Fruit fly (Drosophila melanogaster) Kc167 (cell line): ENCODE data around the gene CG11438.

Source experiments
- Myc ChIP-seq: fragments of >200 bp; optimal IDR thresholded peaks from 2 replicates; lab custom pipeline; 2017; ENCODE audit warnings: missing external identifiers
- Sin3A ChIP-seq: fragments of >200 bp; optimal IDR thresholded peaks from 2 replicates; lab custom pipeline; 2018; ENCODE audit warnings: missing external identifiers
- h ChIP-seq: fragments of >200 bp; optimal IDR thresholded peaks from 3 replicates; lab custom pipeline; 2018; ENCODE audit warnings: missing external identifiers
- insv ChIP-seq: fragments of >200 bp; optimal IDR thresholded peaks from 3 replicates; lab custom pipeline; 2018; ENCODE audit warnings: missing external identifiers
- psq ChIP-seq: fragments of >200 bp; optimal IDR thresholded peaks from 2 replicates; lab custom pipeline; 2017; ENCODE audit warnings: missing external identifiers
- ttk ChIP-seq: sonication (Bioruptor generic); optimal IDR thresholded peaks from 2 replicates; lab custom pipeline; 2017; ENCODE audit warnings: missing external identifiers

CG11438 gene

DNA sequence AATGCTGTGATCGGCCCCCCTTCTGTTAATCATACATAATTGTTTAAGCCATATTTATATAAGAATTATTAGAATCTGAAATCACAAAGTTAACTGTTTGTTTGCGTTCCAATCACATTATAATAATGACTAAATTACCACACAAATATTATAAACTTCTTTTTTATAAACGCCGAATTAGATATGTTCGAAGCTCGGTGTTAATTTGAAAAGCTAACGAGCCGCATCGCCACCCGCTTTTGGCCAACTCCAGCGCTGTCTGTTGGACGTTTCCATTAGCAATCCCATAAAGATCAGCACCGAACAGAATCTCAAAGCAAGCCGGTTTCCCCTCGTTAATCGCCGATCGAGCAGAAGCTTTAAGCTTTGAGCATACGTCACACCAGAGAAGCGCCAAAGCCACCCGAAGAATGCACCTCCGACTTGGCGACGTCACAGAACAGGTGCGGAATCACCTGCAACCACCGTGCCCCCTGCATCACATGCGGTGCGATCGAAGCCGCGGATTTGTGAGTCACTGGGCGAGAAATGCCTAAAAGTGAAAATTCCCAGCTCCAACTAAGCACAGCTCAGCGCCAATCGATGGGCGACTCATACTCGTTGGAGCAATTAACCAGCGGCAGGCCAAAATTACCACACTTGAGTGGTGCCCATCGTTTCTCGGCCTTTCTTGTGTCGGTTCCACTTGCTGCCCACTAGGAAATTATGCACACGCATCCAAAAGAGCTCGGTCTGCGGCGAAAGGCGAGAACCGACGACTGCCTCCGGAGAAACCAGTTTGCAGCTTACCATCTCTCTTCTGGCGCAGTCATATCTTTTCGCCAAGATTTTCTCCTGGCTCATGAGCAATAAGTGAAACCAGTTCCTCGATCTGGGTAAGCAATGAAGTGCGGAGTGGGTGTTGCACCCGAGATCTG is at the start of gene CG11438:
CG11438 (plus strand) TSS at position 134 of the 917 bp plus-strand sequence.
- TF ChIP-seq ttk (lab: Kevin White, UChicago) (no peak), h (lab: Kevin White, UChicago) (no peak), psq (lab: Kevin White, UChicago) (no peak), Sin3A (lab: Kevin White, UChicago) (no peak), Myc (lab: Kevin White, UChicago) (no peak), insv (lab: Kevin White, UChicago) (no peak)

DNA sequence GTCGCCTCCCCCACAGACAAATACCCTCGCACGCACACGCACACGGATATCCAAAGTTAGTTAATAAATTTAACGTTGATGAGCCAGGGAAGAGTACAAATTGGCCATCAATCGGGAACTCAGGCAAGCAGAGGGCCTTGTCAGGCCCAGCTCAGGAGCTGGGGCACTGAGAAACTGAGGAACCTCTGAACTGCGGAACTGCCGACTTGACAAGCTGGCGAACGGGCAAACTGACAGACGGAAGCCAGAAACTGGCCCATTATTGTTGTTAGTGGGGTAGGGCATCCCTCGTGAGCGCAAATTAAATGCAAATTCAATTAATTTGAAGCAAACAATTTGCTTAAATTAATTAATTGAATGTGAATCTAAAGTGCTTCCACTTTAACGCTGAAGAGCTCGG is 49.3 kb upstream of the CG11438 start:
- TF ChIP-seq Myc (lab: Kevin White, UChicago) (no peak), h (lab: Kevin White, UChicago) (no peak), ttk (lab: Kevin White, UChicago) (no peak), insv (lab: Kevin White, UChicago) (no peak), psq (lab: Kevin White, UChicago) (no peak), Sin3A (lab: Kevin White, UChicago) (no peak)

DNA sequence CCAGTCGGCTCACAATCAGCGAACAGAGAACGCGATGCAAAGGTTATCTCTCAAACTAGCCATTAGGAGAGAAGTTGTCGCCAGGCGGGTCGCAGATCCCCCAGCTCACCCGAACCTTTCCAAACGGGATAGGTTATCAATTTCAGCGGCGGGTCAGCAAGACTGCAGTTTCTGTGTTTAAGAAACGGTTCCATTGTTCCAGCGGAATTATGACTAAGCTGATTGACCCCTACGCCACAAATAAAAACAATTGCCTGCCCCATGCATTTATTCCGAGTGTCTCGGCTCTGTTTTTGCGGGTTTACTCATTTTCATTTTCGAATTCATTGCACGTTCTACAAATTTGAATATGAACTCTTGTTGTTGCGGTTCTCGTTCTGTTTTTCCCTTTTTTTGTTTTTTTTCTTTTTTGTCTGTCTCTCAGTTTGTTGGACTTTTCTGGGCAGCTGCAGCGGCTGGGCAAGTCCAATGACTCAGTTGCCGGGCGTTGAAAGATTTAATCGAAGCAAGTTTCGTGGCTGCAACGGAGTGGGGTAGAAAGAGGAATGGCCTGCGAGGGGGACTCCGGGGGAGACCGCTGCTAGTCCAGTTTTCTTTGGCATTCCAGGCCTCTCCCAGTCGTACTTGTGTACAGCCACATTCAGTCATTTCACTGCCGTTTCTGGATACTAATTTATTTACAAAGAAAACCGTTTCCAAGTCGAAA is 44.7 kb upstream of the CG11438 start:
- TF ChIP-seq insv (lab: Kevin White, UChicago) (no peak), h (lab: Kevin White, UChicago) (no peak), ttk (lab: Kevin White, UChicago) (no peak), Myc (lab: Kevin White, UChicago) (no peak), psq (lab: Kevin White, UChicago) (no peak), Sin3A (lab: Kevin White, UChicago) (no peak)

DNA sequence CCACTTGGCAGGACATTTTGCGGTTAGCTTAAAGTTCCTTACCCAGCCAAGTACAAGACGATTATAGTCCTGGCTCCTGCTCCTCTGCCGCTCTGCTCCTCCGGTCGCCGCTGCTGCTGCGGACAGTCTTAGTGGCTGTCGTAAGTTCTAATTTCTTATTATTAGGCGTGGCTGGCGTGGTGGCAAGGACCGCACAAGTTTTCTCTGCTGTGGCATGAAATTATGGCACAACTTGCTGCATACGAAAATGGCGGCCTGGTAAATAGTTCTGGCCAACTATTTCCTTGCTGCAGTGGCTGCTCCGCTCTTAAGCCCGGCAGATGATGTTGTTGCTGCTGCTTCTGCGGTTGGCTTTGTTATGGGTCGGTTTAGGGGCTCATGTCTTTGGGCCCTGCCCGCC is 40.7 kb upstream of the CG11438 start:
- TF ChIP-seq Myc (lab: Kevin White, UChicago) (no peak), Sin3A (lab: Kevin White, UChicago) (no peak), insv (lab: Kevin White, UChicago) (no peak), psq (lab: Kevin White, UChicago) (no peak), ttk (lab: Kevin White, UChicago) (no peak), h (lab: Kevin White, UChicago) (no peak)

DNA sequence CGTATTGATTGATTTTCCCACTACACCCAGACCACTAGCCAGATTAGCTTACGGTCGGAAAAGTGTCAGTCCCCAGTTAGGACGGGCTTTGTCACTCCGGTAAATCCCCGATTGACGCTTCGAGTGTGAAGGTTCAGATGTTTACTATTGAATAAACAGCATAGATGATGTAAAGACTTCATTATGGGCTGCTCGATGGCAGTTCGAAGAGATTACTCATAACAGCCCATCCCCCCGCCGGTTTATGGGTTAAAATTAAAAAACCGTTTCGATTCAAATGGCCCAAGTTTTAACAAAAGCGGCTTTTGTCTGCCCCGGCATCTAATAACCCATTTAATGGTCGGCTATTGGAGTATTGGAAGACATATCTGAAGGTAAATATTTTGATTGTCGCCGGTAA is 28.3 kb upstream of the CG11438 start:
- TF ChIP-seq insv (lab: Kevin White, UChicago) (no peak), Myc (lab: Kevin White, UChicago) (no peak), h (lab: Kevin White, UChicago) (no peak), psq (lab: Kevin White, UChicago) (no peak), ttk (lab: Kevin White, UChicago) (no peak), Sin3A (lab: Kevin White, UChicago) (no peak)

DNA sequence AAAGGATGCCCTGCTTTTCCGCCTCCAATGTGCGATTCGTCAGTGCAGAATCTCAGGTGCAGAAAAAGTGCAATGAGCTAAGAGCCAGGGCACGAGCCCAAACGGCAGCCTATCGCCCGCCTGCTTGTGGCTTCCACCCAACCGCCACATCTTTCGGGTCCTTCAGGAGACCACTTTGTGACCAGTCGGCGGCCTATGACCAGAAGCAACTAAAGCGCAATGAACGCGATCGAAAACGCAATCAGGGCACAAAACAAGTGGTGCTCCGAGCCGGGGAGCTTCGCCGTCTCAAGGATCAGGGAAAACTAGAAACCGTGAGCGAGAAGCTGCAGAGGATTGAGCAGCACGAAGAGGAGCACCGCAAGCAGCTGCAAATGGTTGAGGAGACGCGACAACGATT is 11.1 kb upstream of the CG11438 start, which contains the start of gene CG11449:
CG11449 (plus strand) TSS at position 6 of the 400 bp plus-strand sequence.
- no peak for TF ChIP-seq psq (lab: Kevin White, UChicago)
- no peak for TF ChIP-seq Myc (lab: Kevin White, UChicago)
- TF ChIP-seq h (lab: Kevin White, UChicago) = no peak
- no peak for TF ChIP-seq insv (lab: Kevin White, UChicago)
- TF ChIP-seq ttk (lab: Kevin White, UChicago) = no peak
- TF ChIP-seq Sin3A (lab: Kevin White, UChicago) = no peak

DNA sequence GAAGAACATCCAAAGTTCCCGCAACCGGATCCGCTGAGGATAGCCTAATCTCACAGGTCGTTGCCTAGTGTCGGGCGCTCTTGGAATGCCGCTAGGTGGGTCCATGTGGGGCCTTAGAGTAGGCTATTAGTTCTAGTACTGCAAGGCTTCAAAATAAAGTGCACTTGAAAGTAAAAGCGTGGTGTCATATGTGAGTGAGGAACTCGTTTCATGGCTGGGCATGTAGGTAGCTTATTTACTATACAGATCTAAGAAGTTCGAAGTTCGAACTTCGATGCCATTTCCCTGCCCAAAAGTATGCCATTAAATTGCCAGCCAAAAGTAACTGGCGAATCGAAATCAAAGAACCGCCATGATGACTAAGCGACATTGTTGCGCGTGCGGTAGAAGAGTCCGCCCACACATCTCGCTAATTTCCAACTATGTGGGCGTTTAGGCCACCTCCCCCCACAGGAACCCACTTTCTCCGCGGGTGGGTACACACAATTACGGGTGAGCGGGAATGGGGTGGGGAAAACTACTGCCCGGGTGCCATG is 9.4 kb upstream of the CG11438 start:
- TF ChIP-seq insv (lab: Kevin White, UChicago) = peak; percentile 26
- no peak for TF ChIP-seq ttk (lab: Kevin White, UChicago)
- no peak for TF ChIP-seq Myc (lab: Kevin White, UChicago)

DNA sequence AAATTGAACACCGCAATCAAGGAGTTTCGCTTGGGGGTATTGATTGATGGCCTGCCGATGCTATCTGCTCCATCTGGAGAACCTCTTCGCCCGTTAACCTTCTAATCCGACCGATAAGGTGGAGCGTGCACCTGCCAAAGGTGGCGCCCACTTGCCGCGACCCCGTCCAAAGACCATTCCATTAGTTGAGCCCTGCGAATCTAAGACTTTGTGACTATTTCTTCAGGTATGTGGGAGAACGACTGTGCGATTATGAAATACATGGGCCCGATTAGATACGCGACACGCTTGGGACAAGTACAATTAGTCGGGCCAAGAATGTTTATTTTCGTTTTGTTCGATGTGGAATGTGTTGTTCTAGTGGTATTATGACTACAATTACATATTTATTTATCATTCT is 7.1 kb upstream of the CG11438 start:
- TF ChIP-seq psq (lab: Kevin White, UChicago) = no peak
- TF ChIP-seq Sin3A (lab: Kevin White, UChicago) = no peak
- TF ChIP-seq ttk (lab: Kevin White, UChicago) = no peak
- TF ChIP-seq h (lab: Kevin White, UChicago) = no peak
- TF ChIP-seq Myc (lab: Kevin White, UChicago) = no peak
- TF ChIP-seq insv (lab: Kevin White, UChicago) = no peak

DNA sequence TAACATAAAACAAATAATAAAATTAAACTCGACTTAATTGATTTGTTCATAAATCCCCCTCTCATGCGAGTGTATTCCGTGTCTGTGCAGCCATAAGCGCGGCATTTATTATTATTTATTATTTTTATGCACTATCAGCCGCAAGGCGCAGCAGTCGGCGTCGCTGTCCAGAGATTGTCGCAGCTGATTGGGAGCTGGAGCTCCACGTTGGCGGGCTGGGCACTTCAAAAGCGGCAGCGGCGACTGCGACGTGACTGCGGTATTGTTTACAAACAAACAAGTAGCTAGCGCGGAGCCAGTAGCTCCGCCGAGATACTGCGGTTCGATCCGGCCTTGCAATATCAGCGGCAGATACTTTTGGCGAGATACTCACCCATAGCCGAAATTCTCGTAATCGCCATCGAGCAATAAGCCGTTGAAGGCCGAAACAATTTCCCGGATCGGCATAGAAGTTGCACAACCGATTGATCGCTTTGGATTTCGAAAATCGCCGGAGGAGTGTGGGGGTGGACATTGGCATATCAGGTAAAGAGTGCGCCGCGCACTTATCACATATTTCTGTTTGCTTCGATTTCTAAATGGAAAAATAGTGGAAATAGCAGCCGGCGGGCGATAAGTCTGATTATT is 6.4 kb upstream of the CG11438 start:
- no peak for TF ChIP-seq h (lab: Kevin White, UChicago)

DNA sequence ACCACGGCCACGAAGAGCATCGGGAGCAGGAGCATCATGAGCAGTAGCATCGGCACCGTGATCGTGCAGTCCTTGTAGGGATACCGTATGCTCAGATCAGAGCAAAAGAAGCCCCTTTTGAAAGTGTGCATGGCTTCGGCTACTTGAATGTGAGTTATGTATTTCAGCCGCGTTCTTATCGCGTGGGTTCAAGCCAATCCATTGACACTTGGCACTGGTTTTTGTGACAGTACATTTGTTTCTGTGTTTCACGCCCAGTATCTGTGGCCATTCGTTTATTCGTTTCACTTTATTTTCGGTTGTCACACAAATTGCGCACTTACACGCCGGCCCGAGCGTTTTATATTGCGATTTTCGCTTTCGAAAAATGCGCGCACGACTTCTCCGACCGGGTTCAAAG is 5.0 kb upstream of the CG11438 start:
- TF ChIP-seq h (lab: Kevin White, UChicago) (no peak), Sin3A (lab: Kevin White, UChicago) (no peak), insv (lab: Kevin White, UChicago) (no peak), ttk (lab: Kevin White, UChicago) (no peak), psq (lab: Kevin White, UChicago) (no peak), Myc (lab: Kevin White, UChicago) (no peak)
